Worm (Caenorhabditis elegans) whole organism, L3 larva: Measurements from ENCODE around the gene rpl-33.

ENCODE experiments used
- R02D3.7 ChIP-seq: fragments of 150-350 bp; optimal IDR thresholded peaks from 2 replicates; lab custom pipeline; 2014; ENCODE audit warnings: missing biosample characterization, missing genetic modification characterization
- aly-2 ChIP-seq: fragments of 150-350 bp; optimal IDR thresholded peaks from 2 replicates; lab custom pipeline; 2014; ENCODE audit warnings: missing biosample characterization, missing genetic modification characterization
- ama-1 ChIP-seq: fragments of 150-350 bp; optimal IDR thresholded peaks from 2 replicates; lab custom pipeline; 2018
- ceh-16 ChIP-seq: sonication (generic microtip); optimal IDR thresholded peaks from 2 replicates; lab custom pipeline; 2017; ENCODE audit warnings: missing biosample characterization, missing genetic modification characterization
- ceh-82 ChIP-seq: fragments of 150-350 bp; optimal IDR thresholded peaks from 2 replicates; lab custom pipeline; 2014; ENCODE audit warnings: missing biosample characterization, missing genetic modification characterization
- ceh-9 ChIP-seq: sonication (generic microtip); optimal IDR thresholded peaks from 2 replicates; lab custom pipeline; 2018; ENCODE audit warnings: missing biosample characterization, missing genetic modification characterization
- daf-12 ChIP-seq: fragments of 150-350 bp; optimal IDR thresholded peaks from 2 replicates; lab custom pipeline; 2014; ENCODE audit warnings: missing biosample characterization, missing genetic modification reagents, missing genetic modification characterization
- egl-27 ChIP-seq: sonication (generic microtip); optimal IDR thresholded peaks from 4 replicates; lab custom pipeline; 2017; ENCODE audit warnings: missing biosample characterization, missing genetic modification reagents, missing genetic modification characterization
- eor-1 ChIP-seq, 2 experiments: fragments of 150-350 bp; optimal IDR thresholded peaks; 2 replicates each; lab custom pipeline; 2014 to 2018; ENCODE audit warnings: missing biosample characterization in 2 of 2, missing genetic modification characterization in 2 of 2
- fkh-2 ChIP-seq: fragments of 150-350 bp; optimal IDR thresholded peaks from 2 replicates; lab custom pipeline; 2014; ENCODE audit warnings: missing biosample characterization, missing genetic modification reagents, missing genetic modification characterization
- fos-1 ChIP-seq: fragments of 150-350 bp; optimal IDR thresholded peaks from 2 replicates; lab custom pipeline; 2014; ENCODE audit warnings: missing biosample characterization, missing genetic modification characterization
- jun-1 ChIP-seq: fragments of 150-350 bp; optimal IDR thresholded peaks from 2 replicates; lab custom pipeline; 2014; ENCODE audit warnings: missing biosample characterization, missing genetic modification reagents, missing genetic modification characterization
- lin-15B ChIP-seq: fragments of 150-350 bp; optimal IDR thresholded peaks from 2 replicates; lab custom pipeline; 2014; ENCODE audit warnings: missing biosample characterization, missing genetic modification characterization
- lin-39 ChIP-seq: fragments of 150-350 bp; optimal IDR thresholded peaks from 2 replicates; lab custom pipeline; 2018; ENCODE audit warnings: missing biosample characterization, missing genetic modification reagents, missing genetic modification characterization
- lsy-12 ChIP-seq: sonication (generic microtip); optimal IDR thresholded peaks from 2 replicates; lab custom pipeline; 2016; ENCODE audit warnings: mild to moderate bottlenecking, missing genetic modification characterization, missing compliant biosample characterization
- mdl-1 ChIP-seq: fragments of 150-350 bp; optimal IDR thresholded peaks from 2 replicates; lab custom pipeline; 2014; ENCODE audit warnings: missing biosample characterization, missing genetic modification characterization
- mml-1 ChIP-seq: fragments of 150-350 bp; sonication (generic microtip); optimal IDR thresholded peaks from 3 replicates; lab custom pipeline; 2014; ENCODE audit warnings: missing biosample characterization, missing genetic modification characterization
- nfya-1 ChIP-seq: sonication (generic microtip); optimal IDR thresholded peaks from 2 replicates; lab custom pipeline; 2017; ENCODE audit warnings: missing genetic modification characterization, mild to moderate bottlenecking, missing compliant biosample characterization, antibody characterized with exemption, moderate library complexity; ENCODE audit not compliant: insufficient read depth
- nhr-11 ChIP-seq: fragments of 150-350 bp; optimal IDR thresholded peaks from 2 replicates; lab custom pipeline; 2014; ENCODE audit warnings: missing biosample characterization, missing genetic modification characterization
- nhr-12 ChIP-seq: fragments of 150-350 bp; optimal IDR thresholded peaks from 2 replicates; lab custom pipeline; 2014; ENCODE audit warnings: missing biosample characterization, missing genetic modification characterization
- nhr-23 ChIP-seq: fragments of 150-350 bp; optimal IDR thresholded peaks from 2 replicates; lab custom pipeline; 2014; ENCODE audit warnings: missing biosample characterization, missing genetic modification reagents, missing genetic modification characterization
- nhr-237 ChIP-seq: fragments of 150-350 bp; optimal IDR thresholded peaks from 2 replicates; lab custom pipeline; 2014; ENCODE audit warnings: missing biosample characterization, missing genetic modification characterization
- nhr-25 ChIP-seq: sonication (generic microtip); optimal IDR thresholded peaks from 2 replicates; lab custom pipeline; 2017; ENCODE audit warnings: missing biosample characterization, missing genetic modification characterization
- nhr-43 ChIP-seq: sonication (generic microtip); optimal IDR thresholded peaks from 2 replicates; lab custom pipeline; 2016; ENCODE audit warnings: mild to moderate bottlenecking, missing genetic modification characterization, missing compliant biosample characterization; ENCODE audit not compliant: poor library complexity, severe bottlenecking
- nhr-67 ChIP-seq: fragments of 150-350 bp; optimal IDR thresholded peaks from 2 replicates; lab custom pipeline; 2014; ENCODE audit warnings: missing biosample characterization, missing genetic modification characterization
- nhr-76 ChIP-seq: fragments of 150-350 bp; sonication (generic microtip); optimal IDR thresholded peaks from 5 replicates; lab custom pipeline; 2014; ENCODE audit warnings: missing biosample characterization, missing genetic modification characterization
- nhr-77 ChIP-seq: fragments of 150-350 bp; optimal IDR thresholded peaks from 2 replicates; lab custom pipeline; 2014; ENCODE audit warnings: missing biosample characterization, missing genetic modification characterization
- pha-4 ChIP-seq: fragments of 150-350 bp; optimal IDR thresholded peaks from 2 replicates; lab custom pipeline; 2014; ENCODE audit warnings: missing biosample characterization, missing genetic modification reagents, missing genetic modification characterization
- pqm-1 ChIP-seq: fragments of 150-350 bp; optimal IDR thresholded peaks from 2 replicates; lab custom pipeline; 2017; ENCODE audit warnings: missing biosample characterization, missing genetic modification characterization, inconsistent platforms
- skn-1 ChIP-seq: fragments of 150-350 bp; optimal IDR thresholded peaks from 2 replicates; lab custom pipeline; 2014; ENCODE audit warnings: missing biosample characterization, missing genetic modification characterization
- snpc-4 ChIP-seq: fragments of 150-350 bp; optimal IDR thresholded peaks from 2 replicates; lab custom pipeline; 2014; ENCODE audit warnings: missing biosample characterization, missing genetic modification characterization
- tbx-2 ChIP-seq: sonication (generic microtip); optimal IDR thresholded peaks from 2 replicates; lab custom pipeline; 2016; ENCODE audit warnings: mild to moderate bottlenecking, missing genetic modification characterization, missing compliant biosample characterization
- unc-39 ChIP-seq: sonication (generic microtip); optimal IDR thresholded peaks from 4 replicates; lab custom pipeline; 2017; ENCODE audit warnings: missing biosample characterization, missing genetic modification characterization
- zag-1 ChIP-seq: fragments of 150-350 bp; optimal IDR thresholded peaks from 2 replicates; lab custom pipeline; 2014; ENCODE audit warnings: missing biosample characterization, missing genetic modification characterization
- ztf-4 ChIP-seq: fragments of 150-350 bp; optimal IDR thresholded peaks from 2 replicates; lab custom pipeline; 2014; ENCODE audit warnings: missing biosample characterization, missing genetic modification characterization

The rpl-33 gene

ce11 chrII:7112780-7113179 lies 7.4 kb downstream of the rpl-33 start, which contains the start of gene F10E7.6:
TSS of gene F10E7.6 (plus strand) at chrII:7113080.
- TF ChIP-seq nfya-1 (tag; lab: Kevin White, UChicago) (no peak), nhr-43 (tag; lab: Kevin White, UChicago) (no peak), fkh-2 (tag; lab: Kevin White, UChicago) (no peak), tbx-2 (no peak), ceh-9 (tag; lab: Kevin White, UChicago) (no peak), skn-1 (tag; lab: Kevin White, UChicago) (no peak), nhr-12 (no peak), pha-4 (tag; lab: Kevin White, UChicago) (no peak), fos-1 (no peak), R02D3.7 (no peak), lsy-12 (no peak), aly-2 (tag; lab: Kevin White, UChicago) (no peak), mdl-1 (no peak), pqm-1 (no peak)
- TF ChIP-seq, all 47 proteins: peak for 0

ce11 chrII:7115638-7116037 lies 10.3 kb downstream of the rpl-33 start, which contains the start of gene cutl-5:
TSS of gene cutl-5 (minus strand) at chrII:7115906.
- TF ChIP-seq nhr-237 (tag; lab: Kevin White, UChicago) (no peak), nhr-67 (tag; lab: Kevin White, UChicago) (no peak), R02D3.7 (no peak), nhr-25 (tag; lab: Kevin White, UChicago) (no peak), mdl-1 (no peak), skn-1 (tag; lab: Kevin White, UChicago) (no peak), tbx-2 (no peak), ztf-4 (tag; lab: Kevin White, UChicago) (no peak), nhr-76 (no peak), unc-39 (tag; lab: Kevin White, UChicago) (no peak), ceh-9 (tag; lab: Kevin White, UChicago) (no peak), mml-1 (no peak), daf-12 (tag; lab: Kevin White, UChicago) (no peak), jun-1 (tag; lab: Kevin White, UChicago) (no peak), lin-39 (tag; lab: Kevin White, UChicago) (no peak)

- TF ChIP-seq skn-1 (tag; lab: Kevin White, UChicago) (no peak), ceh-82 (tag; lab: Kevin White, UChicago) (no peak), nhr-25 (tag; lab: Kevin White, UChicago) (no peak), nhr-77 (tag; lab: Kevin White, UChicago) (no peak), eor-1 (tag; optimal IDR thresholded peaks at IDR 0.05; lab: Kevin White, UChicago) (no peak), ceh-16 (tag; lab: Kevin White, UChicago) (no peak), nhr-76 (no peak), mml-1 (no peak)
- TF ChIP-seq, all 47 proteins: peak for 0
Observed at ce11 chrII:7116350-7116749, 11.0 kb downstream of the rpl-33 start, which contains the start of gene spon-1. TSS of gene spon-1 (plus strand) at chrII:7116557.

ce11 chrII:7119525-7119924 lies 14.2 kb downstream of the rpl-33 start:
- TF ChIP-seq nhr-23 (tag; lab: Kevin White, UChicago), result no peak
- TF ChIP-seq ama-1 (lab: Kevin White, UChicago), result no peak
- TF ChIP-seq zag-1 (tag; lab: Kevin White, UChicago), result no peak
- no peak for TF ChIP-seq snpc-4 (tag; lab: Kevin White, UChicago)
- TF ChIP-seq pha-4 (tag; lab: Kevin White, UChicago), result no peak
- TF ChIP-seq mdl-1, result no peak
- TF ChIP-seq lin-15B (tag; lab: Kevin White, UChicago), result no peak

- no peak for TF ChIP-seq egl-27 (tag; lab: Kevin White, UChicago)
- TF ChIP-seq nhr-11, result no peak
- no peak for TF ChIP-seq mdl-1
- TF ChIP-seq, all 47 proteins: peak for 0
Observed at ce11 chrII:7121762-7122292, 16.5 kb downstream of the rpl-33 start, which contains the start of gene F10E7.2. TSS of gene F10E7.2 (plus strand) at chrII:7122242.
